In genomic region chr3L:2158689-2159310, dm6 we compare ENCODE assay signal across 2 fruit fly cellular contexts.
TF ChIP-seq lines count a peak whose summit lies in the region.

No protein-coding gene starts in this region.

TF ChIP-seq in whole organism, embryonic, 481 proteins besides CTCF, POLR2A, EP300 and RAD21 (continued from another document and continues in another):
- TF ChIP-seq CG32772 (GFP tag; IDR thresholded peaks at IDR 0.05; lab: Robert Waterston, UW) (peak; percentile 32; the same call in 1 of the 2 replicates), ttk (GFP tag; IDR thresholded peaks at IDR 0.05; lab: Robert Waterston, UW) (peak; percentile 69), CG11695 (GFP tag; IDR thresholded peaks at IDR 0.05; lab: Robert Waterston, UW) (peak; percentile 59; the same call in 2 of the 3 replicates), CG8290 (GFP tag; optimal IDR thresholded peaks at IDR 0.05; lab: Kevin White, UChicago) (peak; percentile 28), CG8290 (tag; optimal IDR thresholded peaks at IDR 0.05; lab: Kevin White, UChicago) (no peak), gsb (GFP tag; IDR thresholded peaks at IDR 0.05; lab: Robert Waterston, UW) (no peak), Awh (GFP tag; IDR thresholded peaks at IDR 0.05; lab: Robert Waterston, UW) (peak; percentile 65), CG17385 (GFP tag; optimal IDR thresholded peaks at IDR 0.05; lab: Kevin White, UChicago) (peak; percentile 45), Camta (GFP tag; optimal IDR thresholded peaks at IDR 0.05; lab: Kevin White, UChicago) (peak; percentile 11), crol (GFP tag; IDR thresholded peaks at IDR 0.05; lab: Robert Waterston, UW) (peak; percentile 89), dysf (GFP tag; IDR thresholded peaks at IDR 0.05; lab: Robert Waterston, UW) (no peak), mld (GFP tag; IDR thresholded peaks at IDR 0.05; lab: Robert Waterston, UW; ENCODE audit: partially characterized antibody) (no peak), CG31224 (GFP tag; IDR thresholded peaks at IDR 0.05; lab: Robert Waterston, UW) (0 out of 2 replicates have a peak, but pooled peaks have one; percentile 14), CG18476 (GFP tag; optimal IDR thresholded peaks at IDR 0.05; lab: Kevin White, UChicago) (no peak), Hr78 (GFP tag; optimal IDR thresholded peaks at IDR 0.05; lab: Kevin White, UChicago) (peak in 1 of 2 experiments; percentile 77), CG12155 (GFP tag; optimal IDR thresholded peaks at IDR 0.05; lab: Kevin White, UChicago) (peak; percentile 4), ato (GFP tag; IDR thresholded peaks at IDR 0.05; lab: Robert Waterston, UW; ENCODE audit: partially characterized antibody) (no peak), ab (GFP tag; optimal IDR thresholded peaks at IDR 0.05; lab: Kevin White, UChicago) (no peak), lmd (GFP tag; IDR thresholded peaks at IDR 0.05; lab: Robert Waterston, UW) (peak; percentile 51; the same call in 1 of the 2 replicates), Fer1 (GFP tag; optimal IDR thresholded peaks at IDR 0.05; lab: Kevin White, UChicago) (no peak), twi (tag; optimal IDR thresholded peaks at IDR 0.05; lab: Kevin White, UChicago) (peak; percentile 38), CG4404 (GFP tag; IDR thresholded peaks at IDR 0.05; lab: Robert Waterston, UW) (0 out of 2 replicates have a peak, but pooled peaks have one; percentile 19), ewg (GFP tag; optimal IDR thresholded peaks at IDR 0.05; lab: Kevin White, UChicago) (peak; percentile 40), schlank (tag; optimal IDR thresholded peaks at IDR 0.05; lab: Kevin White, UChicago) (no peak), CG1832 (GFP tag; optimal IDR thresholded peaks at IDR 0.05; lab: Kevin White, UChicago) (no peak), CG9727 (GFP tag; optimal IDR thresholded peaks at IDR 0.05; lab: Kevin White, UChicago) (peak; percentile 34), fd64A (GFP tag; optimal IDR thresholded peaks at IDR 0.05; lab: Kevin White, UChicago) (no peak), ken (GFP tag; IDR thresholded peaks at IDR 0.05; lab: Robert Waterston, UW) (peak; percentile 63; the same call in 2 of the 3 replicates), CG2199 (GFP tag; IDR thresholded peaks at IDR 0.05; lab: Robert Waterston, UW) (no peak), H15 (GFP tag; IDR thresholded peaks at IDR 0.05; lab: Robert Waterston, UW) (peak; percentile 61; the same call in 2 of the 3 replicates), slbo (GFP tag; IDR thresholded peaks at IDR 0.05; lab: Robert Waterston, UW) (peak; percentile 37), CG8089 (GFP tag; optimal IDR thresholded peaks at IDR 0.05; lab: Kevin White, UChicago) (peak; percentile 10), CG13775 (GFP tag; optimal IDR thresholded peaks at IDR 0.05; lab: Kevin White, UChicago) (peak; percentile 12), CG4360 (GFP tag; IDR thresholded peaks at IDR 0.05; lab: Robert Waterston, UW) (no peak; the same call in 1 of the 2 replicates), CG3065 (GFP tag; optimal IDR thresholded peaks at IDR 0.05; lab: Kevin White, UChicago) (no peak), CG5180 (GFP tag; optimal IDR thresholded peaks at IDR 0.05; lab: Kevin White, UChicago) (peak; percentile 58), Eip74EF (GFP tag; optimal IDR thresholded peaks at IDR 0.05; lab: Kevin White, UChicago) (peak in 1 of 2 experiments; percentile 37), Med (GFP tag; lab: Kevin White, UChicago) (peak; percentile 79), lov (optimal IDR thresholded peaks at IDR 0.05; lab: Kevin White, UChicago) (no peak), lov (GFP tag; IDR thresholded peaks at IDR 0.05; lab: Robert Waterston, UW) (0 out of 3 replicates have a peak, but pooled peaks have one; percentile 37), CG4328 (GFP tag; optimal IDR thresholded peaks at IDR 0.05; lab: Kevin White, UChicago) (no peak), CG1602 (GFP tag; optimal IDR thresholded peaks at IDR 0.05; lab: Kevin White, UChicago) (peak; percentile 26), sisA (GFP tag; IDR thresholded peaks at IDR 0.05; lab: Robert Waterston, UW) (peak; percentile 62), CG4424 (GFP tag; optimal IDR thresholded peaks at IDR 0.05; lab: Kevin White, UChicago) (peak; percentile 57), CG10366 (GFP tag; IDR thresholded peaks at IDR 0.05; lab: Robert Waterston, UW) (peak; percentile 42; the same call in 1 of the 2 replicates), bcd (GFP tag; optimal IDR thresholded peaks at IDR 0.05; lab: Kevin White, UChicago) (peak; percentile 42), bsh (GFP tag; optimal IDR thresholded peaks at IDR 0.05; lab: Kevin White, UChicago) (peak in 1 of 2 experiments; percentile 86), CG15011 (GFP tag; optimal IDR thresholded peaks at IDR 0.05; lab: Kevin White, UChicago) (no peak), slp2 (GFP tag; optimal IDR thresholded peaks at IDR 0.05; lab: Kevin White, UChicago) (no peak), Hand (GFP tag; optimal IDR thresholded peaks at IDR 0.05; lab: Kevin White, UChicago) (no peak), lilli (GFP tag; optimal IDR thresholded peaks at IDR 0.05; lab: Kevin White, UChicago) (no peak), slou (GFP tag; optimal IDR thresholded peaks at IDR 0.05; lab: Kevin White, UChicago) (no peak), jumu (GFP tag; optimal IDR thresholded peaks at IDR 0.05; lab: Kevin White, UChicago) (peak; percentile 12), CG11723 (GFP tag; optimal IDR thresholded peaks at IDR 0.05; lab: Kevin White, UChicago) (peak; percentile 10), zfh1 (GFP tag; IDR thresholded peaks at IDR 0.05; lab: Robert Waterston, UW) (peak; percentile 72), Chrac-16 (GFP tag; optimal IDR thresholded peaks at IDR 0.05; lab: Kevin White, UChicago) (peak; percentile 25), Optix (GFP tag; IDR thresholded peaks at IDR 0.05; lab: Robert Waterston, UW) (0 out of 3 replicates have a peak, but pooled peaks have one; percentile 8), Fer2 (tag; optimal IDR thresholded peaks at IDR 0.05; lab: Kevin White, UChicago) (no peak), CG10979 (tag; optimal IDR thresholded peaks at IDR 0.05; lab: Kevin White, UChicago) (peak; percentile 81), otp (GFP tag; IDR thresholded peaks at IDR 0.05; lab: Robert Waterston, UW) (peak; percentile 63; the same call in 2 of the 3 replicates), sr (GFP tag; IDR thresholded peaks at IDR 0.05; lab: Robert Waterston, UW) (no peak), sim (GFP tag; IDR thresholded peaks at IDR 0.05; lab: Robert Waterston, UW) (peak; percentile 59; the same call in 1 of the 2 replicates), dmrt99B (tag; optimal IDR thresholded peaks at IDR 0.05; lab: Kevin White, UChicago) (peak; percentile 68)

TF ChIP-seq in whole organism, prepupa, 60 proteins besides CTCF, POLR2A, EP300 and RAD21 (continued from another document):
- TF ChIP-seq CG8119 (GFP tag; IDR thresholded peaks at IDR 0.05; lab: Robert Waterston, UW) (peak; percentile 67), topi (GFP tag; optimal IDR thresholded peaks at IDR 0.05; lab: Kevin White, UChicago) (peak; percentile 13), CG6276 (GFP tag; optimal IDR thresholded peaks at IDR 0.05; lab: Kevin White, UChicago) (no peak), Blimp-1 (GFP tag; optimal IDR thresholded peaks at IDR 0.05; lab: Kevin White, UChicago) (no peak), CG10631 (GFP tag; optimal IDR thresholded peaks at IDR 0.05; lab: Kevin White, UChicago) (peak; percentile 20), eg (GFP tag; IDR thresholded peaks at IDR 0.05; lab: Robert Waterston, UW) (peak; percentile 69), dac (GFP tag; optimal IDR thresholded peaks at IDR 0.05; lab: Kevin White, UChicago) (peak; percentile 32), CG6808 (GFP tag; optimal IDR thresholded peaks at IDR 0.05; lab: Kevin White, UChicago) (no peak), net (GFP tag; optimal IDR thresholded peaks at IDR 0.05; lab: Kevin White, UChicago) (peak; percentile 3), achi (GFP tag; optimal IDR thresholded peaks at IDR 0.05; lab: Kevin White, UChicago) (no peak), Eip78C (GFP tag; lab: Kevin White, UChicago) (peak; percentile 70), spab (GFP tag; optimal IDR thresholded peaks at IDR 0.05; lab: Kevin White, UChicago) (no peak), vri (GFP tag; optimal IDR thresholded peaks at IDR 0.05; lab: Kevin White, UChicago) (no peak), dsx (GFP tag; optimal IDR thresholded peaks at IDR 0.05; lab: Kevin White, UChicago; ENCODE audit: poor library complexity, severe bottlenecking) (no peak), CG9139 (GFP tag; optimal IDR thresholded peaks at IDR 0.05; lab: Kevin White, UChicago) (no peak), fd85E (GFP tag; optimal IDR thresholded peaks at IDR 0.05; lab: Kevin White, UChicago) (no peak), CG31627 (GFP tag; optimal IDR thresholded peaks at IDR 0.05; lab: Kevin White, UChicago) (no peak), Hr39 (GFP tag; optimal IDR thresholded peaks at IDR 0.05; lab: Kevin White, UChicago) (peak; percentile 21), fd59A (GFP tag; optimal IDR thresholded peaks at IDR 0.05; lab: Kevin White, UChicago) (no peak), Sox15 (GFP tag; optimal IDR thresholded peaks at IDR 0.05; lab: Kevin White, UChicago) (no peak), CG8632 (GFP tag; optimal IDR thresholded peaks at IDR 0.05; lab: Kevin White, UChicago) (no peak), Sox14 (GFP tag; optimal IDR thresholded peaks at IDR 0.05; lab: Kevin White, UChicago) (no peak), CG7368 (GFP tag; optimal IDR thresholded peaks at IDR 0.05; lab: Kevin White, UChicago) (no peak), Hr38 (GFP tag; optimal IDR thresholded peaks at IDR 0.05; lab: Kevin White, UChicago) (no peak), CG8319 (GFP tag; optimal IDR thresholded peaks at IDR 0.05; lab: Kevin White, UChicago) (no peak), Smox (GFP tag; optimal IDR thresholded peaks at IDR 0.05; lab: Kevin White, UChicago) (no peak), CG3919 (GFP tag; optimal IDR thresholded peaks at IDR 0.05; lab: Kevin White, UChicago) (peak; percentile 22), Gug (GFP tag; IDR thresholded peaks at IDR 0.05; lab: Robert Waterston, UW) (0 out of 2 replicates have a peak, but pooled peaks have one; percentile 22), CG6854 (GFP tag; optimal IDR thresholded peaks at IDR 0.05; lab: Kevin White, UChicago) (no peak), CG3032 (tag; optimal IDR thresholded peaks at IDR 0.05; lab: Kevin White, UChicago) (no peak), cyc (GFP tag; optimal IDR thresholded peaks at IDR 0.05; lab: Kevin White, UChicago) (no peak), fkh (GFP tag; optimal IDR thresholded peaks at IDR 0.05; lab: Kevin White, UChicago) (no peak), esn (GFP tag; optimal IDR thresholded peaks at IDR 0.05; lab: Kevin White, UChicago) (peak; percentile 6), Met (GFP tag; optimal IDR thresholded peaks at IDR 0.05; lab: Kevin White, UChicago) (peak; percentile 8), CG6792 (GFP tag; optimal IDR thresholded peaks at IDR 0.05; lab: Kevin White, UChicago) (peak; percentile 3), Sox102F (GFP tag; optimal IDR thresholded peaks at IDR 0.05; lab: Kevin White, UChicago) (no peak)
